Worm (Caenorhabditis elegans): ENCODE results near the gene F09E5.7.

F09E5.7 gene

DNA sequence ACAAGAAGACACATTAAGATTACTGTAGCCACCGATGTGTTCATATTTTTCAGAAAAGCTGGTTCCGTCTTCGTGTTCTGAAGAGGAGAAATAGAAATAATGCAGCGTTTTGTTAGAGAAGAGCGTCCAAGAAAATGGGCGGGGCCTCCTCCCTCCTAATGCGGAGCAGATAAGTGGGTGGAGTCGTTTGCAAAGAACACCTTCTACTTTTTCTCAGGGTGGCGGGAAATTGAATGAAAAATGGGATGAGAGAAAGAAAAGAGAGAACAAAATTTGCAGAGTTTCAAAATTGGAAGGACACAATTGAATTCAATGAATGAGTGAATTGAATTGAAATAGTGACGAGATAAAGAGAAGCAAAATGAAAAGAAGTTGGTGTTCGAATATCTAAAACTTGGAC lies 13.7 kb downstream of the F09E5.7 start, which contains the start of gene F09E5.16:
Gene F09E5.16, minus strand, starts transcription at position 101 of the 400 bp plus-strand sequence.
- no peak for TF ChIP-seq ccch-3 (GFP tag; optimal IDR thresholded peaks at IDR 0.05)
- TF ChIP-seq hlh-12 (tag; optimal IDR thresholded peaks at IDR 0.05): no peak
- no peak for TF ChIP-seq tlf-1 (GFP tag; optimal IDR thresholded peaks at IDR 0.05)
- no peak for TF ChIP-seq F33H1.4 (GFP tag; IDR thresholded peaks at IDR 0.05)
- TF ChIP-seq let-526 (GFP tag; IDR thresholded peaks at IDR 0.05): no peak
- no peak for TF ChIP-seq egrh-3 (GFP tag; IDR thresholded peaks at IDR 0.05)
- TF ChIP-seq B0336.3 (GFP tag; IDR thresholded peaks at IDR 0.05): no peak
- no peak for TF ChIP-seq madf-10 (tag; optimal IDR thresholded peaks at IDR 0.05)
- TF ChIP-seq madf-3 (GFP tag; IDR thresholded peaks at IDR 0.05): no peak
- no peak for TF ChIP-seq ceh-79 (tag; optimal IDR thresholded peaks at IDR 0.05)
- TF ChIP-seq chd-7 (tag; optimal IDR thresholded peaks at IDR 0.05): no peak
- TF ChIP-seq akir-1 (GFP tag; optimal IDR thresholded peaks at IDR 0.05): no peak
- no peak for TF ChIP-seq zfh-2 (GFP tag; conservative IDR thresholded peaks at IDR 0.05)
- TF ChIP-seq somi-1 (GFP tag; optimal IDR thresholded peaks at IDR 0.05): no peak
- no peak for TF ChIP-seq ekl-4 (GFP tag; IDR thresholded peaks at IDR 0.05)
- no peak for TF ChIP-seq zim-3 (tag; optimal IDR thresholded peaks at IDR 0.05)
- no peak for TF ChIP-seq F39B2.1 (GFP tag; IDR thresholded peaks at IDR 0.05)
- no peak for TF ChIP-seq lsy-27 (tag; optimal IDR thresholded peaks at IDR 0.05; ENCODE audit: borderline replicate concordance, insufficient read depth)
- no peak for TF ChIP-seq ceh-58 (GFP tag; IDR thresholded peaks at IDR 0.05)
- no peak for TF ChIP-seq nhr-90 (tag; optimal IDR thresholded peaks at IDR 0.05)

- TF ChIP-seq cebp-2 (GFP tag; IDR thresholded peaks at IDR 0.05) (no peak), Y56A3A.18 (GFP tag; IDR thresholded peaks at IDR 0.05) (no peak), sdz-38 (tag; optimal IDR thresholded peaks at IDR 0.05) (no peak), B0261.1 (tag; optimal IDR thresholded peaks at IDR 0.05) (no peak), F52B5.7 (tag; optimal IDR thresholded peaks at IDR 0.05) (no peak), sea-2 (GFP tag; IDR thresholded peaks at IDR 0.05) (no peak), lag-1 (GFP tag; IDR thresholded peaks at IDR 0.05) (no peak), egl-18 (GFP tag; IDR thresholded peaks at IDR 0.05) (no peak), mcd-1 (GFP tag; IDR thresholded peaks at IDR 0.05) (no peak)
Observed at ce11 chrII:5370641-5371040, 18.7 kb downstream of the F09E5.7 start, which contains the start of gene F09E5.12. F09E5.12 (minus strand) TSS chrII:5370741.

ce11 chrII:5373275-5374047 lies 21.6 kb downstream of the F09E5.7 start, which contains the start of the genes agt-2 and F09E5.3:
agt-2 (minus strand) TSS chrII:5373827.
F09E5.3 (plus strand) TSS chrII:5373997.
- peak; percentile 13 for TF ChIP-seq F23B12.7 (tag; optimal IDR thresholded peaks at IDR 0.05; ENCODE audit: insufficient read depth)
- peak; percentile 58 for TF ChIP-seq ztf-26 (tag; optimal IDR thresholded peaks at IDR 0.05)
- TF ChIP-seq hmg-1.2 (GFP tag; IDR thresholded peaks at IDR 0.05): peak; percentile 78
- peak; percentile 15 for TF ChIP-seq chd-7 (tag; optimal IDR thresholded peaks at IDR 0.05)
- TF ChIP-seq ceh-79 (tag; optimal IDR thresholded peaks at IDR 0.05): no peak
- TF ChIP-seq B0019.2 (GFP tag; conservative IDR thresholded peaks at IDR 0.05): no peak
- TF ChIP-seq madf-6 (GFP tag; IDR thresholded peaks at IDR 0.05): peak; percentile 82
- TF ChIP-seq tlf-1 (GFP tag; optimal IDR thresholded peaks at IDR 0.05): peak; percentile 40
- peak; percentile 37; the same call in 1 of the 2 replicates for TF ChIP-seq ceh-91 (GFP tag; IDR thresholded peaks at IDR 0.05)
- no peak for TF ChIP-seq tbx-9 (tag; optimal IDR thresholded peaks at IDR 0.05; ENCODE audit: borderline replicate concordance)
- TF ChIP-seq cebp-1 (GFP tag; IDR thresholded peaks at IDR 0.05): no peak
- peak; percentile 84 for TF ChIP-seq cebp-1 (tag; optimal IDR thresholded peaks at IDR 0.05)
- TF ChIP-seq pbrm-1 (GFP tag; IDR thresholded peaks at IDR 0.05): peak; percentile 86
- TF ChIP-seq tbp1 (GFP tag; optimal IDR thresholded peaks at IDR 0.05): peak; percentile 61
- peak; percentile 56 for TF ChIP-seq repo-1 (tag; optimal IDR thresholded peaks at IDR 0.05)
- TF ChIP-seq attf-5 (GFP tag; optimal IDR thresholded peaks at IDR 0.05): peak; percentile 92
- TF ChIP-seq C17E4.6 (GFP tag; IDR thresholded peaks at IDR 0.05): peak; percentile 58; the same call in 1 of the 2 replicates
- peak; percentile 45 for TF ChIP-seq dpl-1 (GFP tag; optimal IDR thresholded peaks at IDR 0.05)
- TF ChIP-seq snpc-1.3 (tag; optimal IDR thresholded peaks at IDR 0.05; ENCODE audit: insufficient read depth): peak; percentile 14
- TF ChIP-seq atf-7 (tag; optimal IDR thresholded peaks at IDR 0.05): peak; percentile 35
